Fruit fly (Drosophila melanogaster) Kc167 (cell line): ENCODE data around the gene CG31524.

ENCODE experiments used
- Myc ChIP-seq: fragments of >200 bp; optimal IDR thresholded peaks from 2 replicates; lab custom pipeline; 2017; ENCODE audit warnings: missing external identifiers
- Sin3A ChIP-seq: fragments of >200 bp; optimal IDR thresholded peaks from 2 replicates; lab custom pipeline; 2018; ENCODE audit warnings: missing external identifiers
- h ChIP-seq: fragments of >200 bp; optimal IDR thresholded peaks from 3 replicates; lab custom pipeline; 2018; ENCODE audit warnings: missing external identifiers
- insv ChIP-seq: fragments of >200 bp; optimal IDR thresholded peaks from 3 replicates; lab custom pipeline; 2018; ENCODE audit warnings: missing external identifiers
- psq ChIP-seq: fragments of >200 bp; optimal IDR thresholded peaks from 2 replicates; lab custom pipeline; 2017; ENCODE audit warnings: missing external identifiers
- ttk ChIP-seq: sonication (Bioruptor generic); optimal IDR thresholded peaks from 2 replicates; lab custom pipeline; 2017; ENCODE audit warnings: missing external identifiers

CG31524 gene

DNA sequence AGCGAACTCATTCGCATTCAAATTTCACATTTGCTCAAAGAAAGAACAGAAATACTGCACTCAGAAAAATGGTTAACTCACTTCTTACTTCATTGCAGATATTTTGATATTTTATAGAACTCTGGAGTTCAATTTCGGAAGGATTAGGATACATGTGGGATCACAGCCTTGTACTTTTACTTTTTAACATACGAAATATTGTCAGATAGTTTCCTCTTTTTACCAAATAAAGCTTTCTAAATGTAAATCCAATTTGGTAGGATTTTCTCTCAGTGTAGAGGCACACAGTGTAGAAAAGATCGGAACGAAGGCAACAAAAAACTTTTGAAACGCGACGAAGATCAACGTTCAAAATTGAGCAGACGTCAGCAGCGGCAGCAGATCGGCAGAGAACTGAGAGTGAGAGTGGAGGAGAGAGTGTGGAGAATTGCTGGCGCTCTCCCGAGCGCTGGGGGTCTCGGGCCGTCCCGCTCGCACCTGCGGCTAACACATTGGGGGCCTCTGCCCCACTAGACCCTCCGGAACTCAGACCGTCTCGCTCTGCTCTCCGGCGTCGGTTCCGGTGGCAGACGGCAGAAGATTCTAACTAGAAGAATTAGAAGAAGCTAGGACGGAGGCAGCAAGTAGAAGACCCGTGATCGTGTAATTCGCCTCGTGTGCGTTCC lies 18.0 kb upstream of the CG31524 start, which contains the start of gene tmod:
Gene tmod, plus strand, starts transcription at position 619 of the 665 bp plus-strand sequence.
- no peak for TF ChIP-seq h (lab: Kevin White, UChicago)

- no peak for TF ChIP-seq ttk
- no peak for TF ChIP-seq Sin3A (lab: Kevin White, UChicago)
- no peak for TF ChIP-seq insv
- no peak for TF ChIP-seq psq (lab: Kevin White, UChicago)
- TF ChIP-seq Myc (lab: Kevin White, UChicago) = no peak
- TF ChIP-seq h (lab: Kevin White, UChicago) = no peak
These were observed 17.1 kb upstream of the CG31524 start for dm6 chr3R:30531129-30531708.

DNA sequence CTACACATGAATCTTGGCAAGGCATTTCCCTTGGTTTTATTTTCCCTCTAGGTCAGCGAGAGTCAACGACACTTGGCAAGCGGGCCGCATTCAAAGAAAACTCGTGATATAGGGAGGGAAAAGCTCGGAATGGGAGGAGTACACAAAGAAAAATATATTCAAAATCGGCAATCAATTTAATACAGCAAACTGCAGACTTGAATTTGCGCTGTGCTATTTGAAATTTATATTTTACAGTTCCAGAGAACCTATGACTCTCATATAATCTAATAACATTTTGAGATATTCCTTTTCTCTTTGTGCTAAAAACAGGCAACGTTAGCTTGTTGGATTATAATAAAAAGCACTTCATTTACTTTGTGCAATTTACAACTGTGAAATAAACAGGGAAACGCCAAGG lies 15.4 kb upstream of the CG31524 start:
- TF ChIP-seq h (lab: Kevin White, UChicago) (no peak), Sin3A (lab: Kevin White, UChicago) (no peak), insv (no peak), Myc (lab: Kevin White, UChicago) (no peak), psq (lab: Kevin White, UChicago) (no peak), ttk (no peak)

- no peak for TF ChIP-seq psq (lab: Kevin White, UChicago)
- TF ChIP-seq h (lab: Kevin White, UChicago) = no peak
- no peak for TF ChIP-seq ttk
- no peak for TF ChIP-seq Sin3A (lab: Kevin White, UChicago)
- TF ChIP-seq insv = no peak
- no peak for TF ChIP-seq Myc (lab: Kevin White, UChicago)
These were observed 14.6 kb upstream of the CG31524 start for dm6 chr3R:30528692-30529305.

DNA sequence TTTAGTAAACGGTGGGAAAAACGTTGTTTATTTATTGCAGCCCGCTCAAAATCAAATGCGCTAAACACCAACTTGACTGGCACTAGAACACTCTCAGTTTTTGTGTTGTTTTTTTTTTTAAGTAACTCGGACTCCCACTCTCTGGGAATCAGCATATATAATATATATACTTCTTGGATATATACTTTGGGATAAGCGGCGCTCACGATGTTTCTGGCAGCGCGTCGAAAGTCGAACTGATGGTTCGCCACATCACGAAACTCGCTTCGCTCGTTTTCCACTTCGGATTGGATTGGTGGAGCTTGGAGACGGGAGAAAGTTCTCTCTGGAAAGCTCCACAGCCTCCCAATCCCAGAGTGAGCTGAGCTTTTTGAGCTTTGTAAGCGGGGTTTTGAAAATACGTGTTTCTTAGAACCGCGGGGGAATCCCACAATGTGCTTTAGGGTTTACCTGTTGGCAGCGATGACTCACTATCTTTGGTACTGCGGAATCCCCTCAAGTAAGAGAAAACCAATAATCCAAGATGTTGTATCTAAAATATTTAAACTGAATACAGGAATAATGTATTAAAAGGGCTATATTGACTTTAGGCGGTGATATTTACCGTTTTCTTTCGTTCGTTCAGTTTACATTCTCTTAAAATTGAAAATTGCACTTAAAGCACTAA lies 12.8 kb upstream of the CG31524 start, which contains the start of gene jdp:
Gene jdp, minus strand, starts transcription at position 239 of the 667 bp plus-strand sequence.
- no peak for TF ChIP-seq h (lab: Kevin White, UChicago)
- no peak for TF ChIP-seq ttk
- no peak for TF ChIP-seq psq (lab: Kevin White, UChicago)
- no peak for TF ChIP-seq Myc (lab: Kevin White, UChicago)
- no peak for TF ChIP-seq insv
- TF ChIP-seq Sin3A (lab: Kevin White, UChicago) = no peak

DNA sequence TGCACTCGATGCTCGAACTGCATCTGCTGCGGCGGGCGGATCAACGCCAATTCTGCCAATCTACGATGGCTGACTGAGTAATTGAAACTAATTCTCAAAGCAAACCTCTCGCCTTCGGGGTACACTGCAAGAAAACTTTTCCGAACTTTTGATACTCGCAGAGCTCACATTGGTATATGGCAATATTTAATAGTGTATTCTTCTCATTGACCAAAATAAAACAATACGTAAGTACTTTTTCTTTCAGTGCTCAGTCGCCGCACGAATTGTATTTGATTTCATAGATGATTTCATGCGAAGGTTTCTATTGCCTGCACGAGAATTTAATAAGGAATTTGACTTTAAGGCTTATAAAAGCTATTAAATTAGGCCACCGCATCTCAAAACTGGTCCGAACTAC lies 11.5 kb upstream of the CG31524 start:
- TF ChIP-seq Myc (lab: Kevin White, UChicago) (no peak), ttk (no peak), Sin3A (lab: Kevin White, UChicago) (no peak), insv (no peak), h (lab: Kevin White, UChicago) (no peak), psq (lab: Kevin White, UChicago) (no peak)

DNA sequence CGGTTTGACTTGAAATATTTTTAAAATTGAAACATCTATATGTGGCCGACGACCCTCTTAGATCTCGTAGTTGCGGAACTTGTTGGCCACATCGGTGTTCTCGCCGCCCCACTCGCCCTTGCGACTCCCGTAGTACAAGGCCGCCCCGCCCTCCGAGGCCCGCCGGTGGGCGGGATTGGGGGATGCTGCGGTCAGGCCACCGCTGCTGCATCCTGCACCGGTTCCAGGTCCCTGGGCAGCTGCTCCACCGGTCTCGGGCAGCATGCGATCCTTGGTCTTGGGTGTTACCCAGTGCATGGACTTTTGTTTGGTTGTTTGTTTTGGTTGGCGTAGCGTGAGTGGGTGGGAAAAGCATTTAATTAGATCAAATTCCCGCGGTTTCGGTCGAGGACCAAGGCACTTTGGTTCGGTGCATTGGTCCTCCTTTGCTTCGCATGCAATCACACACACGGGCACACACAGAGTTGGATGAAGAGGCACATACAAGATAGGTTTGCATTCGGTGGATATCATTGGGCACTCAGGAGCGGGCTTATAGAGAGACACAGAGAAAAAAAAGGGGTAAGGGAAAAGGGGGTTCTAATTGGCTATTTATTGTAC lies 4.2 kb upstream of the CG31524 start:
- no peak for TF ChIP-seq h (lab: Kevin White, UChicago)
- TF ChIP-seq ttk = no peak
- TF ChIP-seq Sin3A (lab: Kevin White, UChicago) = no peak
- TF ChIP-seq insv = no peak
- no peak for TF ChIP-seq Myc (lab: Kevin White, UChicago)

DNA sequence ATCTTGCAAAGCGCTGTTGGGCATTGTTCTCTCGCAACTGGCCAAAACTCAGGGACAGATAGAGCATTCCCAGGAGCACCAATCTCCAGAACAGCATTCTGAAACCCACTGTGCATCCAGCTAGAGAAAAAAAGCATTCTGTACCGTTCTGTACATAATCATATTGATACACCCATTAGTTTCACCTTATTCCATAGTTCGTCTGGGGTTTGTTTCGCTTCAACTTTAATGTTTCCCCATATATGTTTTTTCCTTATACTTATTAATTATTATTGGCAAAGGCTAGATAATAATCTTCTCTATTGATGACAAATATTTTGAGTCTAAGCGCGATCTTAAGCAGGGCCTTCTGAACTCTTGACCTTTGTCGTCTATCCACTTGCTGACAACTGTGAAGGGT lies 2.0 kb downstream of the CG31524 start, which contains the start of gene PH4alphaNE2:
Gene PH4alphaNE2, minus strand, starts transcription at position 101 of the 400 bp plus-strand sequence.
- TF ChIP-seq psq (lab: Kevin White, UChicago) = no peak

DNA sequence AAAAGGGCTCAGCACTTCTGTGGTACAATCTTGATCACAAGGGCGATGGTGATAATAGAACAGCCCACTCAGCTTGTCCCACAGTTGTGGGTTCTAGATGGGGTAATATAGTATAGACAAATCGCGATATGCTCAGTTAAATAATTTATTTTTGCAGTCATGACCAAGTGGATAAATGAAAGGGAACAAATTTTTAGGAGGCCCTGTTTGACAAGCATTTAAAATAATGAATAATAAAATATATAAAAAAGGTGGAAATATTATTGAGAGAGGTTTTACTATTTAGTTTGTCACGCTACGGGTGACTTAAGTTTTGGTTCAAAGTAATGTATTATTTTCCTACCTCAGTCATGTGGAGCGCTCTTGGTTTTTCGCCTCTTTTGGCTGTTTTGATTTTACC lies 6.4 kb downstream of the CG31524 start, which contains the start of gene CG34041:
Gene CG34041, plus strand, starts transcription at position 301 of the 400 bp plus-strand sequence.
- TF ChIP-seq Sin3A (lab: Kevin White, UChicago) (no peak), insv (no peak), psq (lab: Kevin White, UChicago) (no peak), h (lab: Kevin White, UChicago) (no peak), Myc (lab: Kevin White, UChicago) (no peak), ttk (no peak)

DNA sequence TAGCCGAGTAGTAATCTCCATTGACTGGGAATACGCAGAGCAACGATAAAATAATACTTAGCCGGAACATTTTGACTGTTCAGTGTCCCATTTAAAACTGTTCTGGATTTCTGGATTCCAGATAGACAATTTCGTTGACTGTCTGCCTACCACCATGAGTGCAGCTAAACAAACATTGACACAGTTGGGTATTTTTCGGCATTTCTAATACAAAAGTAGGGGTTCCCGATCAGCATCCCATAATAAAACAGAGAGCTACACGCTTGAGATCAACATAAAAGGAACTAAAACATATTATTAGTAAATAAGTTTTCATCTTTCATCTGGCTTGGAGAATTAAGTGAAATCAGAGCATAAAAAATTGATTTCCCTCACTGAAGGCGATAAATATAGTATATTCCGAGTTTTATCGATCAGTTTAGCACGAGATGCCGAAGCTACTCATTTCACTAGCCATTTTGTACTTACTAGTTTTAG lies 8.6 kb downstream of the CG31524 start, which contains the start of the genes PH4alphaSG1 and CG15539:
Gene PH4alphaSG1, minus strand, starts transcription at position 101 of the 477 bp plus-strand sequence.
Gene CG15539, plus strand, starts transcription at position 427 of the 477 bp plus-strand sequence.
- no peak for TF ChIP-seq h (lab: Kevin White, UChicago)
- no peak for TF ChIP-seq psq (lab: Kevin White, UChicago)
- TF ChIP-seq Sin3A (lab: Kevin White, UChicago) = no peak
- TF ChIP-seq Myc (lab: Kevin White, UChicago) = no peak
- no peak for TF ChIP-seq insv
- TF ChIP-seq ttk = no peak

DNA sequence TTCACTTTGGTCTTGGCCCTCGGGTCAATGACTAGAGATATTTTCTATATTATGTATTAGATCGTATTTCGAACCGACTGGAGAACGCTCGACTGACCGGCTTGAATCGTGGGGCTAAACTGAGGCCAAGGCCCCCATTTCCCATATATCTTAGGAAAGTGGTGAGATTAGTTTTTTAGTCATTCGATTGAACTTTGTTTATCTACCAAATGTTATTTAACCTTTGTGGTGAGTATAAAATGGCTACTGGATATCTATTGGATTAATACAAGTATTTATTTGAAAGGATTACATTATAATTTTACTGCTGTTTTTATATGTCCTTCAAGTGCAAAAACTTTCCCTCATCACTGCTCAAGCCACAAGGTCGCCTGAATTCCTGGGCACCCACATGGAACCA lies 10.7 kb downstream of the CG31524 start, which contains the start of gene CG31371:
Gene CG31371, minus strand, starts transcription at position 101 of the 400 bp plus-strand sequence.
- no peak for TF ChIP-seq ttk
- TF ChIP-seq psq (lab: Kevin White, UChicago) = no peak
- no peak for TF ChIP-seq Sin3A (lab: Kevin White, UChicago)
- TF ChIP-seq insv = no peak
- no peak for TF ChIP-seq Myc (lab: Kevin White, UChicago)
- no peak for TF ChIP-seq h (lab: Kevin White, UChicago)
